Worm (Caenorhabditis elegans) whole organism, L3 larva: ENCODE measurements around the gene srw-77.

Experiments used
- R02D3.7 ChIP-seq: fragments of 150-350 bp; optimal IDR thresholded peaks from 2 replicates; lab custom pipeline; 2014; ENCODE audit warnings: missing biosample characterization, missing genetic modification characterization
- ZK546.5 ChIP-seq: sonication (generic microtip); optimal IDR thresholded peaks from 2 replicates; lab custom pipeline; 2017; ENCODE audit warnings: missing biosample characterization, missing genetic modification characterization
- aly-2 ChIP-seq: fragments of 150-350 bp; optimal IDR thresholded peaks from 2 replicates; lab custom pipeline; 2014; ENCODE audit warnings: missing biosample characterization, missing genetic modification characterization
- ceh-16 ChIP-seq: sonication (generic microtip); optimal IDR thresholded peaks from 2 replicates; lab custom pipeline; 2017; ENCODE audit warnings: missing biosample characterization, missing genetic modification characterization
- ceh-28 ChIP-seq: fragments of 150-350 bp; optimal IDR thresholded peaks from 2 replicates; lab custom pipeline; 2014; ENCODE audit warnings: missing biosample characterization, missing genetic modification reagents, missing genetic modification characterization
- ceh-82 ChIP-seq: fragments of 150-350 bp; optimal IDR thresholded peaks from 2 replicates; lab custom pipeline; 2014; ENCODE audit warnings: missing biosample characterization, missing genetic modification characterization
- ceh-9 ChIP-seq: sonication (generic microtip); optimal IDR thresholded peaks from 2 replicates; lab custom pipeline; 2018; ENCODE audit warnings: missing biosample characterization, missing genetic modification characterization
- egl-27 ChIP-seq: sonication (generic microtip); optimal IDR thresholded peaks from 4 replicates; lab custom pipeline; 2017; ENCODE audit warnings: missing biosample characterization, missing genetic modification reagents, missing genetic modification characterization
- egl-5 ChIP-seq: fragments of 150-350 bp; optimal IDR thresholded peaks from 2 replicates; lab custom pipeline; 2017; ENCODE audit warnings: missing biosample characterization, missing genetic modification reagents, missing genetic modification characterization, inconsistent platforms
- elt-1 ChIP-seq: fragments of 150-350 bp; optimal IDR thresholded peaks from 2 replicates; lab custom pipeline; 2014; ENCODE audit warnings: missing biosample characterization, missing genetic modification characterization
- elt-2 ChIP-seq: sonication (generic microtip); optimal IDR thresholded peaks from 2 replicates; lab custom pipeline; 2016; ENCODE audit warnings: missing genetic modification reagents, mild to moderate bottlenecking, missing genetic modification characterization, missing compliant biosample characterization
- eor-1 ChIP-seq, 2 experiments: fragments of 150-350 bp; optimal IDR thresholded peaks; 2 replicates each; lab custom pipeline; 2014 to 2018; ENCODE audit warnings: missing biosample characterization in 2 of 2, missing genetic modification characterization in 2 of 2
- fkh-2 ChIP-seq: fragments of 150-350 bp; optimal IDR thresholded peaks from 2 replicates; lab custom pipeline; 2014; ENCODE audit warnings: missing biosample characterization, missing genetic modification reagents, missing genetic modification characterization
- fos-1 ChIP-seq: fragments of 150-350 bp; optimal IDR thresholded peaks from 2 replicates; lab custom pipeline; 2014; ENCODE audit warnings: missing biosample characterization, missing genetic modification characterization
- hmg-11 ChIP-seq: sonication (generic microtip); optimal IDR thresholded peaks from 2 replicates; lab custom pipeline; 2016; ENCODE audit warnings: missing genetic modification characterization, missing compliant biosample characterization
- lin-15B ChIP-seq: fragments of 150-350 bp; optimal IDR thresholded peaks from 2 replicates; lab custom pipeline; 2014; ENCODE audit warnings: missing biosample characterization, missing genetic modification characterization
- lin-39 ChIP-seq: fragments of 150-350 bp; optimal IDR thresholded peaks from 2 replicates; lab custom pipeline; 2018; ENCODE audit warnings: missing biosample characterization, missing genetic modification reagents, missing genetic modification characterization
- lsy-12 ChIP-seq: sonication (generic microtip); optimal IDR thresholded peaks from 2 replicates; lab custom pipeline; 2016; ENCODE audit warnings: mild to moderate bottlenecking, missing genetic modification characterization, missing compliant biosample characterization
- mdl-1 ChIP-seq: fragments of 150-350 bp; optimal IDR thresholded peaks from 2 replicates; lab custom pipeline; 2014; ENCODE audit warnings: missing biosample characterization, missing genetic modification characterization
- mml-1 ChIP-seq: fragments of 150-350 bp; sonication (generic microtip); optimal IDR thresholded peaks from 3 replicates; lab custom pipeline; 2014; ENCODE audit warnings: missing biosample characterization, missing genetic modification characterization
- nhr-11 ChIP-seq: fragments of 150-350 bp; optimal IDR thresholded peaks from 2 replicates; lab custom pipeline; 2014; ENCODE audit warnings: missing biosample characterization, missing genetic modification characterization
- nhr-237 ChIP-seq: fragments of 150-350 bp; optimal IDR thresholded peaks from 2 replicates; lab custom pipeline; 2014; ENCODE audit warnings: missing biosample characterization, missing genetic modification characterization
- nhr-28 ChIP-seq: fragments of 150-350 bp; optimal IDR thresholded peaks from 2 replicates; lab custom pipeline; 2014; ENCODE audit warnings: missing biosample characterization, missing genetic modification characterization
- nhr-43 ChIP-seq: sonication (generic microtip); optimal IDR thresholded peaks from 2 replicates; lab custom pipeline; 2016; ENCODE audit warnings: mild to moderate bottlenecking, missing genetic modification characterization, missing compliant biosample characterization; ENCODE audit not compliant: poor library complexity, severe bottlenecking
- nhr-76 ChIP-seq: fragments of 150-350 bp; sonication (generic microtip); optimal IDR thresholded peaks from 5 replicates; lab custom pipeline; 2014; ENCODE audit warnings: missing biosample characterization, missing genetic modification characterization
- pha-4 ChIP-seq: fragments of 150-350 bp; optimal IDR thresholded peaks from 2 replicates; lab custom pipeline; 2014; ENCODE audit warnings: missing biosample characterization, missing genetic modification reagents, missing genetic modification characterization
- pqm-1 ChIP-seq: fragments of 150-350 bp; optimal IDR thresholded peaks from 2 replicates; lab custom pipeline; 2017; ENCODE audit warnings: missing biosample characterization, missing genetic modification characterization, inconsistent platforms
- skn-1 ChIP-seq: fragments of 150-350 bp; optimal IDR thresholded peaks from 2 replicates; lab custom pipeline; 2014; ENCODE audit warnings: missing biosample characterization, missing genetic modification characterization
- tbx-2 ChIP-seq: sonication (generic microtip); optimal IDR thresholded peaks from 2 replicates; lab custom pipeline; 2016; ENCODE audit warnings: mild to moderate bottlenecking, missing genetic modification characterization, missing compliant biosample characterization
- unc-39 ChIP-seq: sonication (generic microtip); optimal IDR thresholded peaks from 4 replicates; lab custom pipeline; 2017; ENCODE audit warnings: missing biosample characterization, missing genetic modification characterization
- unc-62 ChIP-seq: fragments of 150-350 bp; sonication (generic microtip); optimal IDR thresholded peaks from 4 replicates; lab custom pipeline; 2014; ENCODE audit warnings: missing biosample characterization, missing genetic modification reagents, missing genetic modification characterization
- zag-1 ChIP-seq: fragments of 150-350 bp; optimal IDR thresholded peaks from 2 replicates; lab custom pipeline; 2014; ENCODE audit warnings: missing biosample characterization, missing genetic modification characterization
- ztf-11 ChIP-seq: fragments of 150-350 bp; optimal IDR thresholded peaks from 2 replicates; lab custom pipeline; 2014; ENCODE audit warnings: missing biosample characterization, missing genetic modification characterization
- ztf-4 ChIP-seq: fragments of 150-350 bp; optimal IDR thresholded peaks from 2 replicates; lab custom pipeline; 2014; ENCODE audit warnings: missing biosample characterization, missing genetic modification characterization

Gene srw-77

DNA sequence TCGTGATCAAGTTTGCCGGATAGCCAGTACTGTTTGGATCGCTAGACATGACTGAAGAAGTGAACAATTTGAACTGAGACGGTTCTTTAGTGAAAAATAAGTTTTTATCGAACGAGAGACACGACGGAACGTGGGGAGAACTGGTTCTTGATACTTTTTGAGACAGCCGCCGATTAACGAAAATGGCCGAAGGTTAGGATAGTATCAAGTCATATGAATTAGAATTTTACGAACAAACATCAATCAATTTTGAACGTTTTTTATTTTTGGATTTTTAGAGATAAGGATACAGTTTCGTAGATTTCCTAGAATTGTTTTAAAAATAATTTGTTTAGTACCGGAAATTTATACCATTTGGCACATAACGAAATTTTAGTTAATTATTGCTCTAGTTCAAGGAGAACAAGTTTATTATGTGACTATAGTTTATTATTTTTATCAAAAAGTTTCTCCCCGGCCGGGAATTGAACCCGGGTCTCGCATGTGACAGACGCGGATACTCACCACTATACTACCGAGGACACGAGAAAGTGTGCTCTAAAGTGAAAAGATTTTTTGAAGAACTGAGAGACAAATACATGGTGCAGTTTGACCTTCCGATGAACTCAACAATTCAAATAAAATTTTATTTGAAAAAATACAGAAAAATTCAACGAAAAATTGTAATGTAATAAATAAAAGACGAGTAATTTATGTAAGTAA lies 5.0 kb upstream of the srw-77 start, which contains the start of gene W06G6.20:
TSS of gene W06G6.20 (minus strand) at position 51 of the 702 bp plus-strand sequence.
- no peak for TF ChIP-seq lin-15B
- no peak for TF ChIP-seq ceh-82
- TF ChIP-seq mdl-1: no peak
- peak; percentile 12 for TF ChIP-seq elt-2 (tag; lab: Kevin White, UChicago)
- no peak for TF ChIP-seq lsy-12 (tag; lab: Kevin White, UChicago)
- TF ChIP-seq fos-1 (tag; lab: Kevin White, UChicago): no peak
- no peak for TF ChIP-seq pqm-1 (tag; lab: Kevin White, UChicago)

DNA sequence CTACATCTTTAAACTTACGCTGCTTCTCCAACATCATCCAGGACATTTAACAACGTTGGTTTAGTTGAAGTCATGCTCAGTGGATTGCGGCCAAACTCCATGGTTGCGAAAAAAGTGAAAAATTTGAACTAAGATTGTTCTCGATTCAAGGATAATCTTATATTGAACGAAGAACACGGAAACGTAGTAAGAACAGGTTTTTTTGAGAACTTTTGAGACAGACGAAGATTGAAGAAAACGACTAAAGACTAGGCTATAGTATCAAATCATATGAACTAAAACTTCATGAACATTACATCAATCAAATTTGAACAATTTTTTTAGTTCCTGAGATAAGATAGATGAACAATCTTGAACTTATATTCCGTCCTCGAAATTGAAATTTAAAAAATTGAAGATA lies 3.6 kb upstream of the srw-77 start, which contains the start of gene W06G6.10:
TSS of gene W06G6.10 (minus strand) at position 101 of the 400 bp plus-strand sequence.
- TF ChIP-seq ZK546.5 (tag; lab: Kevin White, UChicago): no peak
- no peak for TF ChIP-seq mml-1 (tag; lab: Kevin White, UChicago)
- no peak for TF ChIP-seq nhr-237 (tag; lab: Kevin White, UChicago)
- TF ChIP-seq hmg-11: no peak
- TF ChIP-seq ztf-11 (tag; lab: Kevin White, UChicago): no peak
- no peak for TF ChIP-seq lin-39 (tag; lab: Kevin White, UChicago)
- TF ChIP-seq zag-1 (tag; lab: Kevin White, UChicago): no peak
- no peak for TF ChIP-seq lin-15B
- no peak for TF ChIP-seq fos-1 (tag; lab: Kevin White, UChicago)

DNA sequence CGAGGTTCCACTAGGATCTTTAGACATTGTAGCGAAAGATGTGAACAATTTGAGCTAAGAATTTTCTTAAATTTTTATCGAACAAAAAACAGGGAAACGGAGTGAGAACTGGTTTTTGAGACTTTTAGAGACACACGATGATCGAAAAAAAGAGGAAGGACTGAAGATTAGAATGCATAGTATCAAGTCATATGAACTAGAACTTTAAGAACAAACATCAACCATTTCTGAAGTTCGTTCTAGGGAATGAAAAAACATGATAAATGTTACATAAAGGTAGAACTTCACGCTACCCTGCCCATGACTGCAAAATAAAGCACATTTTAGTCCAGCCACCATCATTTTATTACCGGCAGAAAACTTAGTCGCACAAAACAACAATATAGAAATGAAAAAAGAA lies 2.9 kb upstream of the srw-77 start, which contains the start of gene W06G6.9:
TSS of gene W06G6.9 (minus strand) at position 101 of the 400 bp plus-strand sequence.
- TF ChIP-seq nhr-76: no peak
- no peak for TF ChIP-seq lsy-12 (tag; lab: Kevin White, UChicago)
- TF ChIP-seq R02D3.7 (tag; lab: Kevin White, UChicago): no peak
- TF ChIP-seq aly-2 (tag; lab: Kevin White, UChicago): no peak
- no peak for TF ChIP-seq unc-39
- no peak for TF ChIP-seq eor-1 (tag; optimal IDR thresholded peaks at IDR 0.05; lab: Kevin White, UChicago)
- TF ChIP-seq pha-4 (tag; lab: Kevin White, UChicago): no peak
- no peak for TF ChIP-seq fos-1 (tag; lab: Kevin White, UChicago)
- TF ChIP-seq unc-62 (GFP tag; lab: Kevin White, UChicago): no peak
- no peak for TF ChIP-seq elt-1 (tag; lab: Kevin White, UChicago)
- no peak for TF ChIP-seq ceh-28
- TF ChIP-seq lin-39 (tag; lab: Kevin White, UChicago): no peak
- TF ChIP-seq nhr-11: no peak
- no peak for TF ChIP-seq mdl-1
- TF ChIP-seq egl-27 (tag; lab: Kevin White, UChicago): no peak
- TF ChIP-seq ztf-11 (tag; lab: Kevin White, UChicago): no peak
- TF ChIP-seq skn-1 (tag; lab: Kevin White, UChicago): no peak
- no peak for TF ChIP-seq ceh-16
- TF ChIP-seq zag-1 (tag; lab: Kevin White, UChicago): no peak

- peak; percentile 11 for TF ChIP-seq elt-2 (tag; lab: Kevin White, UChicago)
- TF ChIP-seq egl-27 (tag; lab: Kevin White, UChicago): no peak
These were observed 1.9 kb upstream of the srw-77 start, which contains the start of gene W06G6.17 for ce11 chrV:16645201-16645940. W06G6.17 (minus strand) TSS chrV:16645251.

- no peak for TF ChIP-seq nhr-28
- TF ChIP-seq elt-2 (tag; lab: Kevin White, UChicago): peak; percentile 32
These were observed 3.1 kb downstream of the srw-77 start for ce11 chrV:16640366-16640765.

DNA sequence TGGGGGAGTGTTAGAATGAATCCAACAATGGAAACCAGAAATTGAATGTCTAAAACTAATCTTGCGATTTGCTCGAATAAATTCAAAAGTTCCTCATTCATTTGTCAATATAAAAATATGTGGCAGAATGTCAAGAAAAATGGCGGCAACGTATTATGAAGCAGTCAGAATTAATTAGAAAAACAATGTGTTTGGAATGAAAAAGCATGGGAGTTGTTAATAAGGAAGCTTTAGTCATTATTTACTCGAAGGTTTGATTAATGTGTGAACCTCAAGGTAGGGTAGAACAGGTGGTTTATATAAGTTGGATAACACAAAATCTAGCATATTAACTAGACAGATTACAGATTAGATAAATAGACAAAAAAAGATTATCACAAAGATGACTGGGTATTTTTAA lies 5.3 kb downstream of the srw-77 start, which contains the start of gene srw-76:
TSS of gene srw-76 (minus strand) at position 101 of the 400 bp plus-strand sequence.
- TF ChIP-seq elt-2 (tag; lab: Kevin White, UChicago) (no peak), pqm-1 (tag; lab: Kevin White, UChicago) (no peak), nhr-43 (tag; lab: Kevin White, UChicago) (no peak), unc-62 (GFP tag; lab: Kevin White, UChicago) (no peak), ceh-16 (no peak), fkh-2 (tag; lab: Kevin White, UChicago) (no peak), egl-5 (tag; lab: Kevin White, UChicago) (no peak), ztf-4 (tag; lab: Kevin White, UChicago) (no peak), ceh-9 (tag; lab: Kevin White, UChicago) (no peak), unc-39 (no peak), nhr-237 (tag; lab: Kevin White, UChicago) (no peak), lin-39 (tag; lab: Kevin White, UChicago) (no peak), tbx-2 (tag; lab: Kevin White, UChicago) (no peak)
- TF ChIP-seq, all 47 proteins: peak for 0
